Fruit fly (Drosophila melanogaster) whole organism, embryonic: ENCODE data around the gene Hecw.

Experiments used
- C15 ChIP-seq: fragments of 200-800 bp; sonication (Bioruptor generic); IDR thresholded peaks from 3 replicates; pipeline ENCODE4 v1.3.6; 2022; ENCODE audit warnings: missing biosample characterization, missing genetic modification characterization
- CG10431 ChIP-seq: fragments of 200-800 bp; sonication (Bioruptor generic); optimal IDR thresholded peaks from 3 replicates; lab custom pipeline; 2018; ENCODE audit warnings: missing biosample characterization, mild to moderate bottlenecking, missing genetic modification characterization
- CG10654 ChIP-seq: fragments of 200-800 bp; sonication (Bioruptor generic); optimal IDR thresholded peaks from 2 replicates; lab custom pipeline; 2016; ENCODE audit warnings: missing biosample characterization, missing genetic modification characterization
- CG1233 ChIP-seq: fragments of 200-800 bp; sonication (Bioruptor generic); optimal IDR thresholded peaks from 4 replicates; lab custom pipeline; 2018; ENCODE audit warnings: missing biosample characterization, mild to moderate bottlenecking, missing genetic modification characterization
- CG14965 ChIP-seq: fragments of 200-800 bp; sonication (Bioruptor generic); optimal IDR thresholded peaks from 2 replicates; lab custom pipeline; 2016; ENCODE audit warnings: missing biosample characterization, missing genetic modification characterization, borderline replicate concordance
- CG15514 ChIP-seq: fragments of 200-800 bp; sonication (Bioruptor generic); optimal IDR thresholded peaks from 3 replicates; lab custom pipeline; 2017; ENCODE audit warnings: missing biosample characterization, missing genetic modification characterization, mild to moderate bottlenecking, moderate library complexity, missing genetic modification reagents
- CG2712 ChIP-seq: fragments of 200-800 bp; optimal IDR thresholded peaks from 3 replicates; lab custom pipeline; 2019; ENCODE audit warnings: missing biosample characterization, mild to moderate bottlenecking, missing genetic modification characterization, moderate library complexity
- CG34422 ChIP-seq: fragments of 200-800 bp; sonication (Bioruptor generic); IDR thresholded peaks from 3 replicates; pipeline ENCODE4 v1.3.6; 2022; ENCODE audit warnings: missing biosample characterization, missing genetic modification characterization
- CG42726 ChIP-seq: fragments of 200-800 bp; sonication (Bioruptor generic); IDR thresholded peaks from 2 replicates; pipeline ENCODE4 v1.3.6; 2022; ENCODE audit warnings: missing biosample characterization, missing genetic modification characterization; ENCODE audit not compliant: partially characterized antibody
- CG4404 ChIP-seq: fragments of 200-800 bp; sonication (Bioruptor generic); IDR thresholded peaks from 2 replicates; pipeline ENCODE4 v1.3.6; 2022; ENCODE audit warnings: missing biosample characterization, missing genetic modification characterization
- CG5953 ChIP-seq: fragments of 200-800 bp; sonication (Bioruptor generic); IDR thresholded peaks from 2 replicates; pipeline ENCODE4 v1.3.6; 2022; ENCODE audit warnings: missing biosample characterization, missing genetic modification characterization
- CG9817 ChIP-seq: fragments of 200-800 bp; sonication (Bioruptor generic); optimal IDR thresholded peaks from 2 replicates; lab custom pipeline; 2018; ENCODE audit warnings: missing biosample characterization, mild to moderate bottlenecking, missing genetic modification characterization, moderate library complexity
- D ChIP-seq, 2 experiments: fragments of 200-800 bp in 1 of 2; fragments of >200 bp in 1 of 2; sonication (Bioruptor generic) in 1 of 2; optimal IDR thresholded peaks; 2 replicates in 1 of 2; 3 replicates in 1 of 2; lab custom pipeline; 2017; ENCODE audit warnings: mild to moderate bottlenecking in 1 of 2, missing biosample characterization in 1 of 2, missing genetic modification characterization in 1 of 2, missing genetic modification reagents in 1 of 2
- Deaf1 ChIP-seq: fragments of 200-800 bp; optimal IDR thresholded peaks from 3 replicates; lab custom pipeline; 2019; ENCODE audit warnings: missing biosample characterization, mild to moderate bottlenecking, missing genetic modification characterization, moderate library complexity
- Kr ChIP-seq: fragments of 200-800 bp; sonication (Bioruptor generic); optimal IDR thresholded peaks from 2 replicates; lab custom pipeline; 2017; ENCODE audit warnings: missing biosample characterization, mild to moderate bottlenecking, missing genetic modification characterization
- Lim3 ChIP-seq: fragments of 200-800 bp; sonication (Bioruptor generic); IDR thresholded peaks from 2 replicates; pipeline ENCODE4 v1.3.6; 2022; ENCODE audit warnings: missing biosample characterization, missing genetic modification characterization
- MTF-1 ChIP-seq: fragments of 200-800 bp; sonication (Bioruptor generic); optimal IDR thresholded peaks from 2 replicates; lab custom pipeline; 2018; ENCODE audit warnings: missing biosample characterization, mild to moderate bottlenecking, missing genetic modification characterization, borderline replicate concordance
- Max ChIP-seq: fragments of 200-800 bp; sonication (Bioruptor generic); optimal IDR thresholded peaks from 2 replicates; lab custom pipeline; 2016; ENCODE audit warnings: missing biosample characterization, mild to moderate bottlenecking, missing genetic modification characterization
- Meics ChIP-seq: fragments of 200-800 bp; sonication (Bioruptor generic); optimal IDR thresholded peaks from 2 replicates; lab custom pipeline; 2017; ENCODE audit warnings: missing biosample characterization, mild to moderate bottlenecking, missing genetic modification characterization
- Mes4 ChIP-seq: fragments of 200-800 bp; sonication (Bioruptor generic); optimal IDR thresholded peaks from 2 replicates; lab custom pipeline; 2016; ENCODE audit warnings: missing biosample characterization, missing genetic modification characterization
- Nf-YC ChIP-seq: fragments of 200-800 bp; optimal IDR thresholded peaks from 3 replicates; lab custom pipeline; 2019; ENCODE audit warnings: missing biosample characterization, mild to moderate bottlenecking, missing genetic modification characterization, moderate library complexity
- Oaz ChIP-seq: fragments of 200-800 bp; sonication (Bioruptor generic); IDR thresholded peaks from 2 replicates; pipeline ENCODE4 v1.3.6; 2022; ENCODE audit warnings: missing biosample characterization, missing genetic modification characterization
- Rx ChIP-seq: fragments of 200-800 bp; sonication (Bioruptor generic); IDR thresholded peaks from 2 replicates; pipeline ENCODE4 v1.3.6; 2022; ENCODE audit warnings: missing biosample characterization, missing genetic modification characterization
- Spps ChIP-seq: fragments of 200-800 bp; sonication (Bioruptor generic); optimal IDR thresholded peaks from 2 replicates; lab custom pipeline; 2018; ENCODE audit warnings: missing biosample characterization, mild to moderate bottlenecking, missing genetic modification characterization
- TFAM ChIP-seq: fragments of 200-800 bp; sonication (Bioruptor generic); optimal IDR thresholded peaks from 2 replicates; lab custom pipeline; 2017; ENCODE audit warnings: missing biosample characterization, missing genetic modification characterization, inconsistent platforms
- ara ChIP-seq: fragments of 200-800 bp; sonication (Bioruptor generic); IDR thresholded peaks from 2 replicates; pipeline ENCODE4 v1.3.6; 2022; ENCODE audit warnings: missing biosample characterization, missing genetic modification characterization
- ase ChIP-seq: fragments of 200-800 bp; sonication (Bioruptor generic); IDR thresholded peaks from 3 replicates; pipeline ENCODE4 v1.3.6; 2022; ENCODE audit warnings: missing biosample characterization, missing genetic modification characterization
- bbx ChIP-seq: fragments of 200-800 bp; sonication (Bioruptor generic); IDR thresholded peaks from 2 replicates; pipeline ENCODE4 v1.3.6; 2022; ENCODE audit warnings: missing biosample characterization, missing genetic modification characterization; ENCODE audit not compliant: partially characterized antibody
- cad ChIP-seq: fragments of >200 bp; optimal IDR thresholded peaks from 2 replicates; lab custom pipeline; 2017; ENCODE audit warnings: missing biosample characterization, missing genetic modification characterization
- ci ChIP-seq: fragments of 200-800 bp; sonication (Bioruptor generic); IDR thresholded peaks from 3 replicates; pipeline ENCODE4 v1.3.6; 2022; ENCODE audit warnings: missing biosample characterization, missing genetic modification characterization
- cwo ChIP-seq: fragments of 200-800 bp; sonication (Bioruptor generic); optimal IDR thresholded peaks from 3 replicates; lab custom pipeline; 2017; ENCODE audit warnings: missing biosample characterization, missing genetic modification characterization, mild to moderate bottlenecking, moderate library complexity, missing genetic modification reagents
- dan ChIP-seq: fragments of 200-800 bp; sonication (Bioruptor generic); IDR thresholded peaks from 2 replicates; pipeline ENCODE4 v1.3.6; 2022; ENCODE audit warnings: missing biosample characterization, missing genetic modification characterization
- emc ChIP-seq: fragments of 200-800 bp; sonication (Bioruptor generic); optimal IDR thresholded peaks from 2 replicates; lab custom pipeline; 2016; ENCODE audit warnings: missing biosample characterization, missing genetic modification characterization
- en ChIP-seq: fragments of 200-800 bp; sonication (Bioruptor generic); optimal IDR thresholded peaks from 2 replicates; lab custom pipeline; 2016; ENCODE audit warnings: missing biosample characterization, missing genetic modification characterization
- fd102C ChIP-seq: fragments of 200-800 bp; sonication (Bioruptor generic); optimal IDR thresholded peaks from 2 replicates; lab custom pipeline; 2018; ENCODE audit warnings: missing biosample characterization, mild to moderate bottlenecking, missing genetic modification characterization, moderate library complexity
- gcm2 ChIP-seq: fragments of 200-800 bp; sonication (Bioruptor generic); optimal IDR thresholded peaks from 2 replicates; lab custom pipeline; 2016; ENCODE audit warnings: missing biosample characterization, missing genetic modification characterization
- grau ChIP-seq: fragments of 200-800 bp; optimal IDR thresholded peaks from 3 replicates; lab custom pipeline; 2019; ENCODE audit warnings: missing biosample characterization, mild to moderate bottlenecking, missing genetic modification characterization, moderate library complexity
- gro ChIP-seq: fragments of 200-800 bp; sonication (Bioruptor generic); optimal IDR thresholded peaks from 2 replicates; lab custom pipeline; 2016; ENCODE audit warnings: missing biosample characterization, missing genetic modification characterization
- insv ChIP-seq, 2 experiments: fragments of 200-800 bp; sonication (Bioruptor generic); optimal IDR thresholded peaks; 3 replicates each; lab custom pipeline; 2016 to 2018; ENCODE audit warnings: missing biosample characterization in 2 of 2, missing genetic modification characterization in 2 of 2
- maf-S ChIP-seq: fragments of 200-800 bp; sonication (Bioruptor generic); optimal IDR thresholded peaks from 2 replicates; lab custom pipeline; 2016; ENCODE audit warnings: missing biosample characterization, missing genetic modification characterization
- pfk ChIP-seq: fragments of 200-800 bp; sonication (Bioruptor generic); optimal IDR thresholded peaks from 2 replicates; lab custom pipeline; 2018; ENCODE audit warnings: missing biosample characterization, mild to moderate bottlenecking, missing genetic modification characterization, moderate library complexity
- prd ChIP-seq, 3 experiments: fragments of >200 bp in 2 of 3; fragments of 200-800 bp in 1 of 3; sonication (Bioruptor generic) in 1 of 3; optimal IDR thresholded peaks in 2 of 3; IDR thresholded peaks in 1 of 3; 2 replicates in 2 of 3; 3 replicates in 1 of 3; pipeline versions ENCODE4 v1.3.6 to Lab custom; 2017 to 2022; ENCODE audit warnings: missing biosample characterization in 1 of 3, missing genetic modification characterization in 1 of 3
- ro ChIP-seq: fragments of 200-800 bp; sonication (Bioruptor generic); IDR thresholded peaks from 2 replicates; pipeline ENCODE4 v1.3.6; 2022; ENCODE audit warnings: missing biosample characterization, missing genetic modification characterization
- row ChIP-seq: fragments of 200-800 bp; sonication (Bioruptor generic); IDR thresholded peaks from 3 replicates; pipeline ENCODE4 v1.3.6; 2022; ENCODE audit warnings: missing biosample characterization, missing genetic modification characterization
- sens ChIP-seq: fragments of 200-800 bp; sonication (Bioruptor generic); peaks from one replicate; lab custom pipeline; 2016; ENCODE audit warnings: missing biosample characterization, missing genetic modification characterization
- slbo ChIP-seq: fragments of 200-800 bp; sonication (Bioruptor generic); IDR thresholded peaks from 2 replicates; pipeline ENCODE4 v1.3.6; 2022; ENCODE audit warnings: missing biosample characterization, missing genetic modification characterization
- tgo ChIP-seq: fragments of 200-800 bp; sonication (Bioruptor generic); IDR thresholded peaks from 3 replicates; pipeline ENCODE4 v1.3.6; 2022; ENCODE audit warnings: missing biosample characterization, missing genetic modification characterization
- ttk ChIP-seq: fragments of 200-800 bp; sonication (Bioruptor generic); IDR thresholded peaks from 2 replicates; pipeline ENCODE4 v2.1.2; 2022; ENCODE audit warnings: missing biosample characterization, missing genetic modification characterization
- unpg ChIP-seq: fragments of 200-800 bp; sonication (Bioruptor generic); optimal IDR thresholded peaks from 3 replicates; lab custom pipeline; 2018; ENCODE audit warnings: missing biosample characterization, mild to moderate bottlenecking, missing genetic modification characterization, moderate library complexity
- vfl ChIP-seq: fragments of 200-800 bp; sonication (Bioruptor generic); optimal IDR thresholded peaks from 2 replicates; lab custom pipeline; 2016; ENCODE audit warnings: missing biosample characterization, missing genetic modification characterization

Hecw gene

dm6 chrX:9608727-9609419 lies at the start of gene Hecw, which contains the start of gene LysRS (continued):
- no peak for TF ChIP-seq ro (GFP tag; lab: Robert Waterston, UW)
- no peak for TF ChIP-seq CG10654 (GFP tag; lab: Kevin White, UChicago)
- no peak for TF ChIP-seq pfk (GFP tag; lab: Kevin White, UChicago)
- no peak for TF ChIP-seq cwo
- TF ChIP-seq CG4404 (GFP tag; lab: Robert Waterston, UW) = no peak
- TF ChIP-seq grau (tag; lab: Kevin White, UChicago) = no peak
- TF ChIP-seq CG5953 (GFP tag; lab: Robert Waterston, UW) = no peak
- TF ChIP-seq emc = no peak
- peak; percentile 74 for TF ChIP-seq CG15514 (GFP tag; lab: Kevin White, UChicago)
- no peak for TF ChIP-seq CG14965 (GFP tag; lab: Kevin White, UChicago)
- no peak for TF ChIP-seq prd (optimal IDR thresholded peaks at IDR 0.05; lab: Kevin White, UChicago)
- TF ChIP-seq prd (GFP tag; IDR thresholded peaks at IDR 0.05; lab: Robert Waterston, UW) = no peak
- TF ChIP-seq en (GFP tag; lab: Kevin White, UChicago) = no peak
- no peak for TF ChIP-seq CG1233
- no peak for TF ChIP-seq fd102C (GFP tag; lab: Kevin White, UChicago)
- no peak for TF ChIP-seq Oaz (GFP tag; lab: Robert Waterston, UW)
- TF ChIP-seq ara (GFP tag; lab: Robert Waterston, UW) = no peak
- TF ChIP-seq bbx (GFP tag; lab: Robert Waterston, UW) = no peak
- peak; percentile 25; the same call in 1 of the 3 replicates for TF ChIP-seq ci (GFP tag; lab: Robert Waterston, UW)
- no peak for TF ChIP-seq D (optimal IDR thresholded peaks at IDR 0.05; lab: Kevin White, UChicago)
- no peak for TF ChIP-seq D (GFP tag; optimal IDR thresholded peaks at IDR 0.05; lab: Kevin White, UChicago)
- TF ChIP-seq cad (GFP tag; lab: Kevin White, UChicago) = no peak
- TF ChIP-seq Kr (GFP tag; lab: Kevin White, UChicago) = no peak
- TF ChIP-seq ase (GFP tag; lab: Robert Waterston, UW) = no peak
- TF ChIP-seq Nf-YC (tag; lab: Kevin White, UChicago) = no peak
- no peak for TF ChIP-seq Lim3 (GFP tag; lab: Robert Waterston, UW)
- TF ChIP-seq maf-S (GFP tag; lab: Kevin White, UChicago) = no peak
- no peak for TF ChIP-seq dan
- TF ChIP-seq Mes4 (GFP tag; lab: Kevin White, UChicago) = no peak
- no peak for TF ChIP-seq TFAM (GFP tag; lab: Kevin White, UChicago)
- no peak for TF ChIP-seq gcm2 (GFP tag; lab: Kevin White, UChicago)
- TF ChIP-seq vfl (GFP tag; lab: Kevin White, UChicago) = no peak
- no peak for TF ChIP-seq CG2712 (tag; lab: Kevin White, UChicago)
- TF ChIP-seq ttk = no peak
- 0 out of 3 replicates have a peak, but pooled peaks have one; percentile 12 for TF ChIP-seq row (GFP tag; lab: Robert Waterston, UW)
- TF ChIP-seq gro (GFP tag; lab: Kevin White, UChicago) = no peak
- no peak for TF ChIP-seq CG34422 (GFP tag; lab: Robert Waterston, UW)
- TF ChIP-seq slbo (GFP tag; lab: Robert Waterston, UW) = no peak
- TF ChIP-seq tgo (GFP tag; lab: Robert Waterston, UW) = no peak
- TF ChIP-seq CG42726 (GFP tag; lab: Robert Waterston, UW) = no peak
- peak; percentile 14 for TF ChIP-seq CG10431 (GFP tag; lab: Kevin White, UChicago)
- no peak for TF ChIP-seq Spps (tag; lab: Kevin White, UChicago)
- TF ChIP-seq Meics (GFP tag; lab: Kevin White, UChicago) = no peak
- TF ChIP-seq insv (GFP tag; optimal IDR thresholded peaks at IDR 0.05; lab: Kevin White, UChicago) = peak in 1 of 2 experiments; percentile 13
- peak; percentile 21 for TF ChIP-seq Max (GFP tag; lab: Kevin White, UChicago)
- peak; percentile 34 for TF ChIP-seq sens (GFP tag; lab: Kevin White, UChicago)
- no peak for TF ChIP-seq C15
- TF ChIP-seq MTF-1 (GFP tag; lab: Kevin White, UChicago) = no peak
- no peak for TF ChIP-seq Deaf1 (tag; lab: Kevin White, UChicago)
- TF ChIP-seq unpg (GFP tag; lab: Kevin White, UChicago) = no peak
- TF ChIP-seq Rx (GFP tag; lab: Robert Waterston, UW) = no peak
- TF ChIP-seq CG9817 (tag; lab: Kevin White, UChicago) = no peak
